Worm (Caenorhabditis elegans) whole organism, L4/young adult: ENCODE measurements around the gene heh-1.
A peak's percentile ranks its signal among the peaks of the same experiment; 100 is the strongest.

Source experiments
- W03F9.2 ChIP-seq: fragments of 150-350 bp; optimal IDR thresholded peaks from 2 replicates; lab custom pipeline; 2014; ENCODE audit warnings: missing biosample characterization, missing genetic modification characterization
- dao-5 ChIP-seq: sonication (generic microtip); optimal IDR thresholded peaks from 2 replicates; lab custom pipeline; 2016; ENCODE audit warnings: missing genotype, missing genetic modification characterization, moderate library complexity, missing compliant biosample characterization
- him-1 ChIP-seq: sonication (generic microtip); optimal IDR thresholded peaks from 2 replicates; lab custom pipeline; 2016; ENCODE audit warnings: missing genotype, missing genetic modification reagents, missing genetic modification characterization, missing compliant biosample characterization

heh-1 gene

ce11 chrIII:3198307-3198706 is 1.0 kb downstream of the heh-1 start, which contains the start of gene R148.7:
Gene R148.7, minus strand, starts transcription at chrIII:3198407.
- TF ChIP-seq him-1 (tag; lab: Kevin White, UChicago) (no peak), dao-5 (tag; lab: Kevin White, UChicago) (no peak), W03F9.2 (no peak)

DNA sequence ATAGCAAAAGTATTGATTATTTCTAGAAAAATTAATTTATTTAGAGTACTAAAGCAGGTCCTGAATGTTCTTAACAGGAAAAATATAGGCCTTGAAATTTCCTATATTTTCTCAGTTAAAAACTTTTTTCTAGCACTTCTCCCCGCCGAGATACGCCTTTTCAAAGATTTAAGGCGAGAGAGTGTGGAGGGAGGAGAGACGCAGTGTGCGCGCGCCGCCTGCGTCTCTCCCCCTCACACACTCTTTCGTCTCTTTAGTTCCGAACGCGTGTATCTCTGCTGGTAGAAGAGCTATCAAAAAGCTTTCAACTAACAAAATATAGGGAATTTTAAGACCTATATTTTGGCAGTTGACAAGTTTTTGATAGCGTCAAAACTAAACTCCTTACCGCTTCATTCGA is 1.4 kb downstream of the heh-1 start:
- TF ChIP-seq him-1 (tag; lab: Kevin White, UChicago): no peak
- TF ChIP-seq dao-5 (tag; lab: Kevin White, UChicago): no peak
- TF ChIP-seq W03F9.2: no peak

DNA sequence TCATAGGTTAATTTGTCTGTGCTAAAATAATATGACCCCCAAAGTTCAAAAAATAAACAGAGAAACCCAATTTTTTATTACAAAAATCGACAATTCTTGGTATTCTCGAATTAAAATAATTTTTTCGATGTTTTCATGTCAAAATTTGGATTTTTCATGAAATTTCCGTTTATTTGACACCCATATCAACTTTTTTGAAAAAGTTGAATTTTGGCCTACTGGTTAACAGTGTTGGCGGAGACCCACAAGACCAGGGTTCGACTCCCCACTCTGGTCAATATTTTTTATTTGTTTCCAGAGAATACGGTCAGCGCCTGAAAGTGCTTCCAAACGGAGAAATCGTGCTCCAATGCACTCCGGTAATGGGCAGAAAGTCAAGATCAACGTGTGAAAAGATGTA is 7.6 kb downstream of the heh-1 start:
- no peak for TF ChIP-seq dao-5 (tag; lab: Kevin White, UChicago)
- no peak for TF ChIP-seq him-1 (tag; lab: Kevin White, UChicago)
- no peak for TF ChIP-seq W03F9.2

DNA sequence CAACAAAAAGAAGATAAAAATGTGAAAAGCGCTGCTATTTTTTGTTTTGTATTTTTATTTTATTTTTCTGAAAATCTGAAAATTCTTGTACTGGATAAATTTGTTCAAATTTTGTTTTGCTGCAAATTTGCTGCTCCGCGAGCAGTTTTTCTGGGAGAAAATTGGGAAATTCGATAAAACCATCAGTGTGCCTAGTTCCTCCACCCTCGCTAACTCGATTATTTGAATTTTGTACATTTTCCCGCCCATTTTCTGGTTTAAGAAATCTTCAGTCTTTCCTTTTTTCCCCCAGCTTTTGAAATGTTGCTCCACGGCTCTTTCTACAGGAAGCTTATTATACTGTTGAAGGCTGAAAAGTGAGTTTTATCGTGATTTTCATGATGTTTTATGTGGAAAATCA is 8.1 kb downstream of the heh-1 start, which contains the start of gene R148.8:
Gene R148.8 (plus strand): TSS at position 301 of the 400 bp plus-strand sequence.
- TF ChIP-seq him-1 (tag; lab: Kevin White, UChicago) (no peak), W03F9.2 (no peak), dao-5 (tag; lab: Kevin White, UChicago) (no peak)

ce11 chrIII:3190660-3191059 is 8.7 kb downstream of the heh-1 start:
- TF ChIP-seq dao-5 (tag; lab: Kevin White, UChicago) (no peak), W03F9.2 (no peak), him-1 (tag; lab: Kevin White, UChicago) (no peak)

DNA sequence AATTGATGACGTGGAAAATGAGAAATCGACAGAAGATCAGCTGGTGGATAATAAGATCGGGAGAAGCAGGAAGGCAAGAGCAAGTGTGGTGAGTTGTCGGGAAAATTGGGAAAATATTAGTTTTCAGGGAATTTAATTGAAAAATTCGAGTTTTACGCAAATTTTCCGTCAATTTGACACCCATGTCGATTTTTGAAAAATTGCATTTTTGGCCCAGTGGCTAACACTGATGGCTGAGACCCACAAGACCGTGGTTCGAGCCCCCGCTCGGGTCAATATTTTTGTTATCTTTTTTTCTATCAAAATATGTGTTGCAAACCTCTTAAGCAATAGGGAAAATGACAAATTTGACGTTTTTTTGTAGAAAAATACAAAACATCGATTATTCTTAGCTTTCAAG is 10.8 kb downstream of the heh-1 start:
- no peak for TF ChIP-seq dao-5 (tag; lab: Kevin White, UChicago)
- TF ChIP-seq him-1 (tag; lab: Kevin White, UChicago): no peak
- TF ChIP-seq W03F9.2: no peak

- TF ChIP-seq dao-5 (tag; lab: Kevin White, UChicago) (no peak), W03F9.2 (no peak), him-1 (tag; lab: Kevin White, UChicago) (no peak)
Observed at ce11 chrIII:3185980-3186379, 13.3 kb downstream of the heh-1 start, which contains the start of gene mks-1. Gene mks-1, plus strand, starts transcription at chrIII:3186280.

DNA sequence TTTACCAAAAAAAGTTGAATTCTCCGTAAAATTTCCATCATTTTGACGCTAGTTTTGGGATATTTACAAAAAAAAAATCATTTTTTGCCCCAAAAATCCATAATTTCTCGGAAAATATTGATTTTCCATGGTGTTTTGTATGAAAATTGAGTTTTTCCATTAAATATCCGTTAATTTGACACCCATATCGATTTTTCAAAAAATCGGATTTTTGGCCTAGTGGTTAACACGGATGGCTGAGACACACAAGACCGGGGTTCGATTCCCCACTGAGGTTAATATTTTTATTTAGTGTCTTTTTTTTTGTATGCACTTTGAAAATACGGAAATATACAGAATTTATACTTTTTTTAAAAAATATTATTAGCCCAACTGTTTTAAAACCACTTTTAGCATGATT is 14.1 kb downstream of the heh-1 start:
- TF ChIP-seq W03F9.2 (no peak), him-1 (tag; lab: Kevin White, UChicago) (no peak), dao-5 (tag; lab: Kevin White, UChicago) (no peak)

DNA sequence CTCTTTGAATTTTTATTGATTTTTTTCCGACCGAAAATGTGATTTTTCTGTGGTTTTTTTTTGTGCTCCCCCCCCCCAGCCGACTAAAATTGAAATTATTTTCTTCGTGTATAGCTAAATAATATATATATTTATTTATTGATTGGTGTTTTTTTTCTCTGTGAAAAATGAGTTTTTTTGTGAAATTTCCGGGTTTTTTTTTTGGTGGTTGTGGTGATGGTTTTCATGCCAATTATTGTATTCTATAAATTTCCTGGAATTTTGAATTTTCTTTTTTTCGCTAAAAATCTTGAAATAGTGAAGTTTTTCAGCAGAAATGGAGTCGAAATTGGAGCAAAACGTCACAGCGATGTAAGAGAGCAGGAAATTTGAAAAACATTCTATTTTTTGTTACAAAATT is 15.9 kb downstream of the heh-1 start, which contains the start of gene lmtr-5:
Gene lmtr-5 (plus strand): TSS at position 301 of the 400 bp plus-strand sequence.
- TF ChIP-seq dao-5 (tag; lab: Kevin White, UChicago) (no peak), him-1 (tag; lab: Kevin White, UChicago) (no peak), W03F9.2 (no peak)

ce11 chrIII:3179855-3180254 is 19.5 kb downstream of the heh-1 start:
- TF ChIP-seq dao-5 (tag; lab: Kevin White, UChicago): no peak
- no peak for TF ChIP-seq W03F9.2
- TF ChIP-seq him-1 (tag; lab: Kevin White, UChicago): no peak

- TF ChIP-seq him-1 (tag; lab: Kevin White, UChicago) (no peak), W03F9.2 (no peak), dao-5 (tag; lab: Kevin White, UChicago) (no peak)
Observed at ce11 chrIII:3176775-3177174, 22.5 kb downstream of the heh-1 start.

ce11 chrIII:3174985-3175384 is 24.3 kb downstream of the heh-1 start, which contains the start of gene R148.3:
Gene R148.3, plus strand, starts transcription at chrIII:3175331.
- TF ChIP-seq him-1 (tag; lab: Kevin White, UChicago): no peak
- no peak for TF ChIP-seq dao-5 (tag; lab: Kevin White, UChicago)
- peak; percentile 61 for TF ChIP-seq W03F9.2

ce11 chrIII:3171382-3171781 is 27.9 kb downstream of the heh-1 start, which contains the start of gene R148.4:
Gene R148.4, plus strand, starts transcription at chrIII:3171592.
- TF ChIP-seq him-1 (tag; lab: Kevin White, UChicago) (no peak), dao-5 (tag; lab: Kevin White, UChicago) (no peak), W03F9.2 (no peak)

DNA sequence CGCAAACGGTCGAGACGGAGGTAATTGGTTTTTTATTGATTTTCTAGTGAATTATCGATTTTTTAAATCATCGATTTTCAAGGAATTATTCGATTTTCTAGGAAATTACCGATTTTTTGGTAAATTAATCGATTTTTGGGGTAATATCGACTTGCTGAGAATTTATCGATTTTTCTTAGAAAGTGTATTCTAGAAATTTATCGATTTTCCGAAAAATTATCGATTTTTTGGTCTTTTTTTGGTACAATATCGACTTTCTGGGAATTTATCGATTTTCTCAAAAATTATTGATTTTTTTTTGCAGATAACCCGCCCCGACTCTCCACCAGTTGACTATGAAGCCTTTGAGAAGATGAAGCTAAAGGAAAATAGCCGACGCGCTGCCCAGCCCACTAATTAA is 28.8 kb downstream of the heh-1 start:
- TF ChIP-seq him-1 (tag; lab: Kevin White, UChicago) (no peak), W03F9.2 (no peak), dao-5 (tag; lab: Kevin White, UChicago) (no peak)

ce11 chrIII:3169279-3169678 is 30.0 kb downstream of the heh-1 start:
- TF ChIP-seq W03F9.2 (no peak), him-1 (tag; lab: Kevin White, UChicago) (no peak), dao-5 (tag; lab: Kevin White, UChicago) (no peak)
